Worm (Caenorhabditis elegans): ENCODE results near the gene vwa-8.
A peak's percentile ranks its signal among the peaks of the same experiment; 100 is the strongest.

The vwa-8 gene

ce11 chrX:12946533-12946932 lies 44.7 kb upstream of the vwa-8 start, which contains the start of gene C05E7.3:
Gene C05E7.3, minus strand, starts transcription at chrX:12946633.
- TF ChIP-seq bed-2 (GFP tag; IDR thresholded peaks at IDR 0.05): no peak
- TF ChIP-seq rec-8 (tag; optimal IDR thresholded peaks at IDR 0.05): no peak
- no peak for TF ChIP-seq F23B12.7 (tag; optimal IDR thresholded peaks at IDR 0.05; ENCODE audit: insufficient read depth)

- no peak for TF ChIP-seq snpc-4 (GFP tag; optimal IDR thresholded peaks at IDR 0.05)
- TF ChIP-seq snpc-4 (tag; optimal IDR thresholded peaks at IDR 0.05): no peak
- no peak for TF ChIP-seq xnd-1 (tag; optimal IDR thresholded peaks at IDR 0.05)
- no peak for TF ChIP-seq nfya-2 (GFP tag; IDR thresholded peaks at IDR 0.05)
- TF ChIP-seq lin-40 (tag; optimal IDR thresholded peaks at IDR 0.05): no peak
Observed at ce11 chrX:12951175-12951574, 40.1 kb upstream of the vwa-8 start.

- TF ChIP-seq attf-5 (GFP tag; optimal IDR thresholded peaks at IDR 0.05): no peak
- no peak for TF ChIP-seq fkh-3 (tag; optimal IDR thresholded peaks at IDR 0.05)
- TF ChIP-seq C17E4.6 (GFP tag; IDR thresholded peaks at IDR 0.05): no peak
Observed at ce11 chrX:12958897-12959296, 32.4 kb upstream of the vwa-8 start.

- TF ChIP-seq snpc-4 (GFP tag; optimal IDR thresholded peaks at IDR 0.05): no peak
- TF ChIP-seq snpc-4 (tag; optimal IDR thresholded peaks at IDR 0.05): no peak
- no peak for TF ChIP-seq ztf-28 (GFP tag; IDR thresholded peaks at IDR 0.05)
- TF ChIP-seq nhr-80 (tag; optimal IDR thresholded peaks at IDR 0.05): no peak
- TF ChIP-seq lin-26 (GFP tag; IDR thresholded peaks at IDR 0.05): no peak
- TF ChIP-seq sea-2 (GFP tag; IDR thresholded peaks at IDR 0.05): no peak
- TF ChIP-seq hrde-1 (tag; optimal IDR thresholded peaks at IDR 0.05; ENCODE audit: borderline replicate concordance): no peak
- no peak for TF ChIP-seq rec-8 (tag; optimal IDR thresholded peaks at IDR 0.05)
- no peak for TF ChIP-seq ceh-58 (GFP tag; IDR thresholded peaks at IDR 0.05)
- TF ChIP-seq ama-1 (optimal IDR thresholded peaks at IDR 0.05): no peak
- TF ChIP-seq ama-1 (GFP tag; optimal IDR thresholded peaks at IDR 0.05): no peak
- TF ChIP-seq nfyb-1 (GFP tag; IDR thresholded peaks at IDR 0.05): no peak
- no peak for TF ChIP-seq lin-54 (GFP tag; optimal IDR thresholded peaks at IDR 0.05)
- TF ChIP-seq unc-62 (GFP tag; optimal IDR thresholded peaks at IDR 0.05): no peak
- no peak for TF ChIP-seq madf-6 (GFP tag; IDR thresholded peaks at IDR 0.05)
- TF ChIP-seq lsy-27 (tag; optimal IDR thresholded peaks at IDR 0.05; ENCODE audit: borderline replicate concordance, insufficient read depth): no peak
- no peak for TF ChIP-seq egrh-3 (GFP tag; IDR thresholded peaks at IDR 0.05)
- no peak for TF ChIP-seq efl-1 (GFP tag; optimal IDR thresholded peaks at IDR 0.05)
- TF ChIP-seq snpc-3.4 (tag; optimal IDR thresholded peaks at IDR 0.05): no peak
- TF ChIP-seq F49E8.2 (tag; optimal IDR thresholded peaks at IDR 0.05; ENCODE audit: insufficient read depth): no peak
- TF ChIP-seq hmg-1.2 (GFP tag; IDR thresholded peaks at IDR 0.05): no peak
- TF ChIP-seq mcd-1 (GFP tag; IDR thresholded peaks at IDR 0.05): no peak
Observed at ce11 chrX:12965163-12965562, 26.1 kb upstream of the vwa-8 start, which contains the start of gene frpr-2. Gene frpr-2, plus strand, starts transcription at chrX:12965463.

- TF ChIP-seq rpc-1 (optimal IDR thresholded peaks at IDR 0.05): peak; percentile 3
- peak; percentile 56 for TF ChIP-seq rpc-1 (tag; optimal IDR thresholded peaks at IDR 0.05)
Observed at ce11 chrX:12967037-12967436, 24.2 kb upstream of the vwa-8 start.
